Worm (Caenorhabditis elegans) whole organism, early embryonic: ENCODE results near the gene fbxa-147.

Experiments used
- B0310.2 ChIP-seq: sonication (generic microtip); optimal IDR thresholded peaks from 2 replicates; lab custom pipeline; 2016; ENCODE audit warnings: mild to moderate bottlenecking, missing genetic modification characterization, missing compliant biosample characterization
- F13C5.2 ChIP-seq: sonication (generic microtip); optimal IDR thresholded peaks from 2 replicates; lab custom pipeline; 2017; ENCODE audit warnings: mild to moderate bottlenecking, missing genetic modification characterization, inconsistent platforms, missing compliant biosample characterization
- aly-1 ChIP-seq: sonication (generic microtip); optimal IDR thresholded peaks from 2 replicates; lab custom pipeline; 2016; ENCODE audit warnings: missing genetic modification characterization, missing compliant biosample characterization
- ama-1 ChIP-seq: fragments of 150-350 bp; optimal IDR thresholded peaks from 2 replicates; lab custom pipeline; 2014
- ceh-13 ChIP-seq: fragments of 200-800 bp; sonication (Bioruptor generic); optimal IDR thresholded peaks from 2 replicates; lab custom pipeline; 2018; ENCODE audit warnings: mild to moderate bottlenecking, missing genetic modification characterization, missing compliant biosample characterization
- ceh-36 ChIP-seq: sonication (generic microtip); optimal IDR thresholded peaks from 2 replicates; lab custom pipeline; 2016; ENCODE audit warnings: missing genetic modification characterization, inconsistent platforms, missing compliant biosample characterization
- ets-7 ChIP-seq: sonication (generic microtip); optimal IDR thresholded peaks from 2 replicates; lab custom pipeline; 2016; ENCODE audit warnings: missing genotype, missing genetic modification characterization, missing compliant biosample characterization
- flt-1 ChIP-seq: fragments of 200-800 bp; sonication (Bioruptor generic); IDR thresholded peaks from 2 replicates; pipeline ENCODE4 v1.3.6; 2022; ENCODE audit warnings: missing genetic modification characterization, missing compliant biosample characterization
- hmbx-1 ChIP-seq: sonication (generic microtip); optimal IDR thresholded peaks from 2 replicates; lab custom pipeline; 2016; ENCODE audit warnings: mild to moderate bottlenecking, missing genetic modification characterization, missing compliant biosample characterization
- hmg-4 ChIP-seq: fragments of 200-800 bp; sonication (Bioruptor generic); optimal IDR thresholded peaks from 2 replicates; lab custom pipeline; 2018; ENCODE audit warnings: mild to moderate bottlenecking, missing genetic modification characterization, missing compliant biosample characterization
- hnd-1 ChIP-seq: sonication (generic microtip); optimal IDR thresholded peaks from 2 replicates; lab custom pipeline; 2016; ENCODE audit warnings: missing genetic modification characterization, missing compliant biosample characterization
- pes-1 ChIP-seq: fragments of 200-800 bp; sonication (Bioruptor generic); IDR thresholded peaks from 2 replicates; pipeline ENCODE4 v1.3.6; 2022; ENCODE audit warnings: missing genetic modification reagents, missing genetic modification characterization, missing compliant biosample characterization
- scrt-1 ChIP-seq: fragments of 200-800 bp; sonication (Bioruptor generic); IDR thresholded peaks from 2 replicates; pipeline ENCODE4 v1.3.6; 2022; ENCODE audit warnings: missing genetic modification characterization, missing compliant biosample characterization
- sea-1 ChIP-seq: fragments of 200-800 bp; sonication (Bioruptor generic); conservative IDR thresholded peaks from 2 replicates; pipeline ENCODE4 v1.3.6; 2022; ENCODE audit warnings: missing genetic modification characterization, missing compliant biosample characterization
- tbx-11 ChIP-seq: fragments of 200-800 bp; sonication (Bioruptor generic); IDR thresholded peaks from 2 replicates; pipeline ENCODE4 v1.3.6; 2022; ENCODE audit warnings: missing genetic modification characterization, missing compliant biosample characterization
- tbx-37 ChIP-seq: fragments of 200-800 bp; sonication (Bioruptor generic); conservative IDR thresholded peaks from 2 replicates; pipeline ENCODE4 v1.3.6; 2022; ENCODE audit warnings: missing genetic modification reagents, missing genetic modification characterization, missing compliant biosample characterization
- tra-4 ChIP-seq: sonication (generic microtip); optimal IDR thresholded peaks from 2 replicates; lab custom pipeline; 2017; ENCODE audit warnings: missing genetic modification characterization, missing compliant biosample characterization

The fbxa-147 gene

DNA sequence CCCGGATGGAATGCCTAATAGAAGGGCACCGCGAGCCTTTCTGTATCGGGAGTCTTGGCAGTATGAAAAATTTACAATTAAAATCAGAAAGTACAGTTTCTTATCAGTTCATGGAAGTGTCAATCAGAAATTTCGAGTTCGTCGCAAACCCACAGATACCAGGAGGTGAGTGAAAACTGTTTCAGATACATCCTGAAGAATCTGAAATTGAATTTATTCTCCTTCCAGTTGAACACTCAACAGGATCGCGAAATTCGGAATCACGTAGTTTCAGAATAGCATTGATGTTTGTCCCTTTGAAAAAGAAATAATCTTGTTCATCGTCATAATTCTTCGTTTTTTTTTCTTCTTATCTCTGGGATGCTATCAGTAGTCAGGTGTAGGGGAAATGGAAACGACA, at the start of gene fbxa-147:
Gene fbxa-147 (plus strand): TSS at position 386 of the 400 bp plus-strand sequence.
- TF ChIP-seq ama-1 (no peak), B0310.2 (tag; lab: Kevin White, UChicago) (no peak), hnd-1 (tag; lab: Kevin White, UChicago) (no peak), hmg-4 (GFP tag; lab: Kevin White, UChicago) (no peak), tbx-11 (no peak), tra-4 (tag; lab: Kevin White, UChicago) (no peak)

DNA sequence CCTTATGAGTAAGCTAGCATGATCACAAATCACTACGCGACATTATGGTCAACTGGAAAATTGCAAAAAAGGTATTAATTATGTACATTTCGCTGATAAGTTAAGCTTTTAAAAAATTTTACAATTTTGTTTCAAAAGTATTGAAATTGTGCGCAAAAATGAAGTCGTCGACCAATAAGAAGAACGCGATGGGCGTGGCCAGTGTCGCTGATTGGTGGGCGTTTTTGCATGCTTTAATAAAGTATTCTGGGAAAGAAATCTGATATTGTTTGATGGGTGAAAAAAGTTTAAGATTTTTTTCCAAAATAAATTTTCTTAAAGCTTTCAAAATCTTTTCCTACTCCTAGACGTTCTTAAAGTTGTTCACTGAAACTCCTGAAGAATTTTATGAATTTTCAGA, 38.0 kb upstream of the fbxa-147 start:
- TF ChIP-seq ama-1 (no peak), ceh-36 (tag; lab: Kevin White, UChicago) (no peak), tbx-37 (GFP tag; lab: Robert Waterston, UW) (no peak), F13C5.2 (no peak), tbx-11 (no peak), B0310.2 (tag; lab: Kevin White, UChicago) (no peak), aly-1 (tag; lab: Kevin White, UChicago) (no peak), sea-1 (GFP tag; lab: Robert Waterston, UW) (no peak), hmbx-1 (tag; lab: Kevin White, UChicago) (no peak)

DNA sequence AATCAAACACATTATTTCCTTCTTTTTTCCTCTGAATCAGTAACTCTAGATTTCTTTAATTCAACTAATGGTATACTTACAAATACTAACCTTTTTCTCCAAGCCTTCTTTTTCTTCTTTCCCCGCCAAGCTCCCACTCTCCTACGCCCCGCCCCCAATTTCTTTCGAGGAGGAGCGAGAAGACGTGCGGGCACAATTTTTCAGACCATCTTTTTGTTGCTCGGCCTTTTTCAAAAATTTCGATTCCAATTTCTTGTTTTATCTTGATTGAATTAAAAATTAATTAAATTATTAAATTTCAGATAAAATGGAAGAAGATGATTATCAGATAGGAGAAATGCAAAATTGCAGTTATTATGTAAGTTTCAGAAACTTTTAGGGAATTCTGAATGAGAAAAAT, 36.3 kb upstream of the fbxa-147 start, which contains the start of gene C47E8.3:
Gene C47E8.3 (plus strand): TSS at position 301 of the 400 bp plus-strand sequence.
- no peak for TF ChIP-seq aly-1 (tag; lab: Kevin White, UChicago)
- TF ChIP-seq hnd-1 (tag; lab: Kevin White, UChicago) = no peak
- TF ChIP-seq ceh-36 (tag; lab: Kevin White, UChicago) = no peak
- no peak for TF ChIP-seq scrt-1 (GFP tag; lab: Robert Waterston, UW)
- TF ChIP-seq pes-1 = no peak
- TF ChIP-seq F13C5.2 = no peak

DNA sequence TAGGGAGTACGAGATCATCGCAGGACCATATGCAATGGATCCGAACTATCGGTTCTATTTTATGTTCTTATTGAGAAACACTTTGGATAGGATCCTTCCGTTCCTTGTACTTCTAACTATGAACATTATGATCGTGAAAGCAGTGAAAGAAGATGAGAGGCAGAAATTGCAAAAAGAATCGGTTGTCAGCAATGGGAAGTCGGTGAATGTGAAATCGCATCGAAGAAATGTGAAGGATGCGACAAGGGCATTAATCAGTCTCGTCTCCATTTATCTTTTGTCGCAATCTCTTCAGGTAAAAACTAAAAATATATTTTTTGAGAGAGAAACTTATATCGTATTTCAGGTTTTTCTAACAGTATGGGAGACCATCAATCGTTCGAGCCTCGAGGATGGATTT, 33.4 kb upstream of the fbxa-147 start:
- TF ChIP-seq hmbx-1 (tag; lab: Kevin White, UChicago) = no peak
- TF ChIP-seq flt-1 (GFP tag; lab: Robert Waterston, UW) = no peak
- TF ChIP-seq hmg-4 (GFP tag; lab: Kevin White, UChicago) = no peak
- TF ChIP-seq ceh-13 (GFP tag; lab: Kevin White, UChicago) = no peak
- TF ChIP-seq ceh-36 (tag; lab: Kevin White, UChicago) = no peak
- no peak for TF ChIP-seq sea-1 (GFP tag; lab: Robert Waterston, UW)
- no peak for TF ChIP-seq aly-1 (tag; lab: Kevin White, UChicago)
- TF ChIP-seq ets-7 (tag; lab: Kevin White, UChicago) = no peak
- TF ChIP-seq tbx-37 (GFP tag; lab: Robert Waterston, UW) = no peak
- TF ChIP-seq tra-4 (tag; lab: Kevin White, UChicago) = no peak
- TF ChIP-seq hnd-1 (tag; lab: Kevin White, UChicago) = no peak
- TF ChIP-seq F13C5.2 = no peak
- no peak for TF ChIP-seq B0310.2 (tag; lab: Kevin White, UChicago)
- no peak for TF ChIP-seq pes-1
- TF ChIP-seq tbx-11 = no peak
- no peak for TF ChIP-seq ama-1
- TF ChIP-seq scrt-1 (GFP tag; lab: Robert Waterston, UW) = no peak

DNA sequence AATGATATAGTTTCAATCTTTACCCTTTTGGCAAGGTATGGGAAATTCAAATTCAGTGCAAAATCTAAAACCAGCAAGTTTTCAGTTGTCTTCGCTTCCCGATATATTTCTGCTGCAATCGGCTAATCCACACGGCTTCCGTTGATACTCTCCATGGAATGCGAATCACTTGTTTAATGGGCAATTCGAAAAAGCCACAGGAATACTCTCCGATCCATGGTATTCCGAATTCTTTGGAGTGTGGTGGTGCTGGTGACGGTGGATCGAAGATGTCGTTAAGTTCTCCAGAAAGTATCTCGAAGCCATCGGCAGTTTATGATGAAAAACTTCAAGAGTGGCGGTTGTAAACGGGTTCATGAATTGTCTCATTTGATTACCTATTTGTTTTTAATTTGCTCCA, 33.0 kb upstream of the fbxa-147 start:
- no peak for TF ChIP-seq ets-7 (tag; lab: Kevin White, UChicago)
- TF ChIP-seq ama-1 = no peak
- no peak for TF ChIP-seq tbx-11
- no peak for TF ChIP-seq flt-1 (GFP tag; lab: Robert Waterston, UW)
- TF ChIP-seq ceh-36 (tag; lab: Kevin White, UChicago) = no peak
- no peak for TF ChIP-seq hmbx-1 (tag; lab: Kevin White, UChicago)
- TF ChIP-seq B0310.2 (tag; lab: Kevin White, UChicago) = no peak
- TF ChIP-seq F13C5.2 = no peak
- TF ChIP-seq scrt-1 (GFP tag; lab: Robert Waterston, UW) = no peak
- no peak for TF ChIP-seq pes-1
- TF ChIP-seq hnd-1 (tag; lab: Kevin White, UChicago) = no peak
- TF ChIP-seq ceh-13 (GFP tag; lab: Kevin White, UChicago) = no peak
- TF ChIP-seq aly-1 (tag; lab: Kevin White, UChicago) = no peak
- TF ChIP-seq tra-4 (tag; lab: Kevin White, UChicago) = no peak
- TF ChIP-seq hmg-4 (GFP tag; lab: Kevin White, UChicago) = no peak
- TF ChIP-seq tbx-37 (GFP tag; lab: Robert Waterston, UW) = no peak
- TF ChIP-seq sea-1 (GFP tag; lab: Robert Waterston, UW) = no peak

DNA sequence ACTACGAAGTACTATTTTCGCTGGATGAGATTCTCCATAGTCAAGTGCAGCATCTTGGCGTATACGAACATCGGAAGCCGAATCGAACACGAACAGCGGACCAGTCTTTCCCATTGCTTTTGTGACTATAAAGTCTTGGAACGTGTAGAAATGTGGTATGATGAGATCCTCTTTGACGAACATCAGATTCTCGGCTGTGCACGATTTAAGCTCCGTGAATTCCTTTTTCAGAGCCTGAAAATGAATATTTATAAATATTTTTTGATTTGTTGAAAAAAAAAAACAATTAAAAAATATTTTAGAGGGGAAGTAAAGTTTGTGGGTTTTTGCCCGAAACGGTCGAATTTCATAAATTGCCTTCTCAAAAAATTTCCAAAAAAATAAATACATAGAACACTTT, 32.4 kb upstream of the fbxa-147 start:
- TF ChIP-seq pes-1 = no peak
- TF ChIP-seq flt-1 (GFP tag; lab: Robert Waterston, UW) = no peak
- TF ChIP-seq hmbx-1 (tag; lab: Kevin White, UChicago) = no peak
- TF ChIP-seq hnd-1 (tag; lab: Kevin White, UChicago) = no peak
- no peak for TF ChIP-seq tbx-37 (GFP tag; lab: Robert Waterston, UW)
- no peak for TF ChIP-seq hmg-4 (GFP tag; lab: Kevin White, UChicago)
- no peak for TF ChIP-seq tra-4 (tag; lab: Kevin White, UChicago)
- no peak for TF ChIP-seq F13C5.2
- no peak for TF ChIP-seq ceh-36 (tag; lab: Kevin White, UChicago)
- no peak for TF ChIP-seq B0310.2 (tag; lab: Kevin White, UChicago)
- TF ChIP-seq scrt-1 (GFP tag; lab: Robert Waterston, UW) = no peak
- no peak for TF ChIP-seq ceh-13 (GFP tag; lab: Kevin White, UChicago)
- TF ChIP-seq ets-7 (tag; lab: Kevin White, UChicago) = no peak
- TF ChIP-seq aly-1 (tag; lab: Kevin White, UChicago) = no peak
- no peak for TF ChIP-seq ama-1
- TF ChIP-seq tbx-11 = no peak
- TF ChIP-seq sea-1 (GFP tag; lab: Robert Waterston, UW) = no peak
